Worm (Caenorhabditis elegans) whole organism, L4/young adult: ENCODE measurements around the gene ptr-14.

Experiments
- W03F9.2 ChIP-seq: fragments of 150-350 bp; optimal IDR thresholded peaks from 2 replicates; lab custom pipeline; 2014; ENCODE audit warnings: missing biosample characterization, missing genetic modification characterization
- dao-5 ChIP-seq: sonication (generic microtip); optimal IDR thresholded peaks from 2 replicates; lab custom pipeline; 2016; ENCODE audit warnings: missing genotype, missing genetic modification characterization, moderate library complexity, missing compliant biosample characterization
- him-1 ChIP-seq: sonication (generic microtip); optimal IDR thresholded peaks from 2 replicates; lab custom pipeline; 2016; ENCODE audit warnings: missing genotype, missing genetic modification reagents, missing genetic modification characterization, missing compliant biosample characterization

DNA sequence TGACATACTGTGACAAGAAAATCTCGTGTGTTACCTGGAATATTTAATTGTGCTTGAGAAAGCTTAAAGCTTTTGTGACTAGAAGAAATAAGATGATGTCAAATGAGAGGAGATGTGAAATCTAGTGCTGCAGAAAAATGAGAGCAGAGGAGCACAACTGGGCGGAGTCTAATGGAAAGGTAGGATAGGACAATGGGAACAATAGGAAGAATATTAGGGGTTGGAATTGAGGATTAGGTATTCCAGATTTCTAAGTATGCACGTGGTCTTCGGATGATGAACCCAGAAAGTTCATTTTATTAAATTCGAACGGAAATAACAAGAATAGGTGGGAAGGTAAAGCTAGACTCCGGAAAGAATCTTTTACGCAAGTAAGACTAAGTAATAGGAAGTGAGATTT, 21.7 kb upstream of the ptr-14 start, which contains the start of gene C43F9.7:
- TF ChIP-seq him-1 (tag; lab: Kevin White, UChicago) (no peak), W03F9.2 (tag; lab: Kevin White, UChicago) (no peak), dao-5 (tag; lab: Kevin White, UChicago) (no peak)
